Worm (Caenorhabditis elegans): ENCODE data around the gene F56D2.8.

- TF ChIP-seq dao-5 (tag; optimal IDR thresholded peaks at IDR 0.05) (no peak), W03F9.2 (tag; optimal IDR thresholded peaks at IDR 0.05) (no peak), him-1 (tag; optimal IDR thresholded peaks at IDR 0.05) (no peak)
Observed at ce11 chrIII:5570814-5571443, 11.7 kb downstream of the F56D2.8 start.
